Worm (Caenorhabditis elegans) whole organism, L4 larva: Measurements from ENCODE around the gene nrsn-1.

Source experiments
- F37D6.2 ChIP-seq: sonication (generic microtip); optimal IDR thresholded peaks from 2 replicates; lab custom pipeline; 2016; ENCODE audit warnings: mild to moderate bottlenecking, missing genetic modification characterization, missing compliant biosample characterization
- R02D3.7 ChIP-seq: fragments of 150-350 bp; sonication (generic microtip); optimal IDR thresholded peaks from 3 replicates; lab custom pipeline; 2014; ENCODE audit warnings: missing biosample characterization, missing genetic modification characterization
- ZK546.5 ChIP-seq, 2 experiments: sonication (generic microtip); optimal IDR thresholded peaks; 2 replicates each; lab custom pipeline; 2017; ENCODE audit warnings: missing biosample characterization in 2 of 2, missing genetic modification characterization in 2 of 2
- aly-2 ChIP-seq: sonication (generic microtip); optimal IDR thresholded peaks from 2 replicates; lab custom pipeline; 2018; ENCODE audit warnings: missing biosample characterization, missing genetic modification characterization
- jun-1 ChIP-seq: fragments of 150-350 bp; optimal IDR thresholded peaks from 2 replicates; lab custom pipeline; 2014; ENCODE audit warnings: missing biosample characterization, missing genetic modification reagents, missing genetic modification characterization
- lin-15B ChIP-seq: fragments of 150-350 bp; sonication (generic microtip); optimal IDR thresholded peaks from 3 replicates; lab custom pipeline; 2014; ENCODE audit warnings: missing biosample characterization, missing genetic modification characterization
- nhr-10 ChIP-seq: fragments of 150-350 bp; optimal IDR thresholded peaks from 2 replicates; lab custom pipeline; 2014; ENCODE audit warnings: missing biosample characterization, missing genetic modification characterization
- nhr-237 ChIP-seq: sonication (generic microtip); optimal IDR thresholded peaks from 2 replicates; lab custom pipeline; 2017; ENCODE audit warnings: missing biosample characterization, missing genetic modification characterization
- nhr-76 ChIP-seq: fragments of 150-350 bp; optimal IDR thresholded peaks from 2 replicates; lab custom pipeline; 2014; ENCODE audit warnings: missing biosample characterization, missing genetic modification characterization
- skn-1 ChIP-seq: fragments of 150-350 bp; optimal IDR thresholded peaks from 2 replicates; lab custom pipeline; 2014; ENCODE audit warnings: missing biosample characterization, missing genetic modification characterization
- snpc-4 ChIP-seq: fragments of 150-350 bp; optimal IDR thresholded peaks from 2 replicates; lab custom pipeline; 2014; ENCODE audit warnings: missing biosample characterization, missing genetic modification characterization

DNA sequence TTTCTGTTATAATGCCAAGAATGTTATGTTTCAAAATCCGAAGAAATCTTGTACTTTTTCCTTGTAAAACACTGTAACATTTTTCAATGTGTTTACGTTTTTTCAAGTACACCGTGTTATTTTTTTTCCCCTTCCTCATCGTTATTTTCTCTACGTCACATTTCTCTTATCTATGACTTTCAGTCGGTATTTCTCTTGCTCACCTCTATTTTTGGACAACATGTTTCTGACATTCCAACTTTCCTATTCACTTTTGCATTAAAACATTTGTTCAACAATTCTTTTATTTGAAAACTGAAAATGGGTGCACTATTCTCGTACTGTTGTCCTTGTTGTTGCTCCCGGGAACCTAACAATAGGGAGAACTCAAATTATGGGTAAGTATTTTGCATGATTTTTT, 42.7 kb downstream of the nrsn-1 start, which contains the start of gene pals-33:
- TF ChIP-seq aly-2 (tag; lab: Kevin White, UChicago), result no peak
- TF ChIP-seq jun-1 (tag; lab: Kevin White, UChicago), result no peak
- TF ChIP-seq nhr-76 (tag; lab: Kevin White, UChicago), result no peak
- TF ChIP-seq R02D3.7 (tag; lab: Kevin White, UChicago), result no peak
- TF ChIP-seq nhr-237 (tag; lab: Kevin White, UChicago), result no peak
- TF ChIP-seq snpc-4 (tag; lab: Kevin White, UChicago), result no peak
- no peak for TF ChIP-seq F37D6.2 (tag; lab: Kevin White, UChicago)
- no peak for TF ChIP-seq skn-1 (tag; lab: Kevin White, UChicago)
- no peak for TF ChIP-seq nhr-10 (tag; lab: Kevin White, UChicago)
- no peak for TF ChIP-seq lin-15B
- no peak for TF ChIP-seq ZK546.5 (tag; optimal IDR thresholded peaks at IDR 0.05; lab: Kevin White, UChicago)
